Worm (Caenorhabditis elegans) whole organism, L1 larva: ENCODE results near the gene eor-2.

Source experiments
- ama-1 ChIP-seq: fragments of 150-350 bp; optimal IDR thresholded peaks from 2 replicates; lab custom pipeline; 2014
- efl-3 ChIP-seq: fragments of 200-800 bp; sonication (Bioruptor generic); optimal IDR thresholded peaks from 2 replicates; lab custom pipeline; 2018; ENCODE audit warnings: mild to moderate bottlenecking, missing genetic modification characterization, missing compliant biosample characterization
- fos-1 ChIP-seq: fragments of 150-350 bp; optimal IDR thresholded peaks from 2 replicates; lab custom pipeline; 2014; ENCODE audit warnings: missing biosample characterization, missing genetic modification characterization
- nhr-11 ChIP-seq: fragments of 150-350 bp; optimal IDR thresholded peaks from 2 replicates; lab custom pipeline; 2014; ENCODE audit warnings: missing biosample characterization, missing genetic modification characterization
- nhr-237 ChIP-seq: fragments of 150-350 bp; optimal IDR thresholded peaks from 2 replicates; lab custom pipeline; 2014; ENCODE audit warnings: missing biosample characterization, missing genetic modification characterization
- pag-3 ChIP-seq: sonication (generic microtip); optimal IDR thresholded peaks from 2 replicates; lab custom pipeline; 2017; ENCODE audit warnings: missing genetic modification characterization, mild to moderate bottlenecking, missing compliant biosample characterization, antibody characterized with exemption, borderline replicate concordance; ENCODE audit not compliant: insufficient read depth
- zag-1 ChIP-seq: fragments of 150-350 bp; optimal IDR thresholded peaks from 2 replicates; lab custom pipeline; 2014; ENCODE audit warnings: missing biosample characterization, missing genetic modification characterization

DNA sequence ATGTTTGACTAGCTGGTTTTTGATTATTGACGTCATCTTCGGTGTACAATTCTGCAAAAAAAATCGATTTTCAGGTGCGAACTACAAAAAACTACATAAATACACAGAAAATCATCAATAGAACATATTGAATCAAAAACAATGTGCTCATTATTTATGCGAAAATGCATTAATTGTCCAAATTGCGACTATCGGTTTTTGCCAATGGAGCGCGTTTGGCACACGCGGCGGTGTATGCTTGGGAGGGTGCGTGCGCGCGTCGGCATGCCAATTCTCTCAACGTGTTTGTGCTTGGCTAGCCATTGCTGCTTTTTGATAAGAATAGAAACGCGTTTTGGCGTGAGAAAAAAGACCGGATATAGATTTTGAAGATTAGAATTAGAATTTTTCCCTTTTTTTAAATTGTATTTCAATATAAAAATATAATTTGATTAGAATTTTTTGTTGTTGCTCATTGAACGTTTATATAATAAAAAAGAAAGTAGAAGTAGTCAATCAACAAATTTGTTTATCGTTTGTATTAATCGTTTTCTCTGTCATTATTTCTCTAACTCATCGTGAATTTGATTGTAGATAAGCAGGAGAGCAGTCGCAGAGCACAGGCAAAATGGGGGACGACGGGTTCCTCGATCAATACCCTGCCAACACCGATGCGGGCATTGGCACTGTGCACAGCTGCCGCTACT is 13.6 kb upstream of the eor-2 start, which contains the start of the genes C44H4.4 and tap-1:
- TF ChIP-seq fos-1 (tag; lab: Kevin White, UChicago), result no peak
- no peak for TF ChIP-seq pag-3
- no peak for TF ChIP-seq efl-3 (GFP tag; lab: Kevin White, UChicago)
- no peak for TF ChIP-seq nhr-11 (tag; lab: Kevin White, UChicago)
- TF ChIP-seq zag-1 (tag; lab: Kevin White, UChicago), result no peak
- TF ChIP-seq ama-1 (lab: Kevin White, UChicago), result no peak
- no peak for TF ChIP-seq nhr-237
